Worm (Caenorhabditis elegans) whole organism, late embryonic: ENCODE results near the gene Y48A6B.3.
A peak's percentile ranks its signal among the peaks of the same experiment; 100 is the strongest.
"Not testable (repeated sequence)": the region's sequence is repeated elsewhere in the genome, so short reads cannot be mapped to it uniquely, and the experiment has no call there.

Source experiments
- C08G9.2 ChIP-seq: sonication (generic microtip); optimal IDR thresholded peaks from 2 replicates; lab custom pipeline; 2016; ENCODE audit warnings: mild to moderate bottlenecking, missing genetic modification characterization, moderate library complexity, missing compliant biosample characterization
- K02D7.2 ChIP-seq: sonication (generic microtip); optimal IDR thresholded peaks from 2 replicates; lab custom pipeline; 2017; ENCODE audit warnings: mild to moderate bottlenecking, missing genetic modification characterization, missing compliant biosample characterization
- Y22D7AL.16 ChIP-seq: sonication (generic microtip); optimal IDR thresholded peaks from 2 replicates; lab custom pipeline; 2016; ENCODE audit warnings: missing genetic modification characterization, missing compliant biosample characterization
- ahr-1 ChIP-seq: sonication (generic microtip); optimal IDR thresholded peaks from 2 replicates; lab custom pipeline; 2016; ENCODE audit warnings: missing genetic modification characterization, missing compliant biosample characterization
- ama-1 ChIP-seq: fragments of 150-350 bp; optimal IDR thresholded peaks from 2 replicates; lab custom pipeline; 2014
- ceh-14 ChIP-seq: sonication (generic microtip); optimal IDR thresholded peaks from 2 replicates; lab custom pipeline; 2016; ENCODE audit warnings: missing genotype, missing genetic modification characterization, missing compliant biosample characterization
- ceh-18 ChIP-seq: sonication (generic microtip); optimal IDR thresholded peaks from 2 replicates; lab custom pipeline; 2016; ENCODE audit warnings: missing genetic modification characterization, missing compliant biosample characterization
- ceh-19 ChIP-seq: fragments of 200-800 bp; sonication (Bioruptor generic); optimal IDR thresholded peaks from 2 replicates; lab custom pipeline; 2018; ENCODE audit warnings: mild to moderate bottlenecking, missing genetic modification characterization, missing compliant biosample characterization
- ceh-2 ChIP-seq: sonication (generic microtip); optimal IDR thresholded peaks from 2 replicates; lab custom pipeline; 2016; ENCODE audit warnings: missing genotype, missing genetic modification characterization, missing compliant biosample characterization
- ceh-30 ChIP-seq: fragments of 150-350 bp; optimal IDR thresholded peaks from 2 replicates; lab custom pipeline; 2014; ENCODE audit warnings: missing biosample characterization, missing genetic modification characterization
- ceh-31 ChIP-seq: sonication (generic microtip); optimal IDR thresholded peaks from 2 replicates; lab custom pipeline; 2016; ENCODE audit warnings: missing genetic modification characterization, missing compliant biosample characterization
- ceh-45 ChIP-seq: fragments of 200-800 bp; sonication (Bioruptor generic); IDR thresholded peaks from 2 replicates; pipeline ENCODE4 v1.3.6; 2022; ENCODE audit warnings: missing genetic modification reagents, missing genetic modification characterization, missing compliant biosample characterization
- ceh-9 ChIP-seq: sonication (generic microtip); optimal IDR thresholded peaks from 2 replicates; lab custom pipeline; 2016; ENCODE audit warnings: mild to moderate bottlenecking, missing genetic modification characterization, inconsistent platforms, missing compliant biosample characterization
- che-1 ChIP-seq: sonication (generic microtip); optimal IDR thresholded peaks from 2 replicates; lab custom pipeline; 2016; ENCODE audit warnings: mild to moderate bottlenecking, missing genetic modification characterization, missing compliant biosample characterization
- dmd-4 ChIP-seq: sonication (generic microtip); optimal IDR thresholded peaks from 2 replicates; lab custom pipeline; 2016; ENCODE audit warnings: borderline replicate concordance, missing genetic modification characterization, missing compliant biosample characterization
- elt-2 ChIP-seq: sonication (generic microtip); optimal IDR thresholded peaks from 2 replicates; lab custom pipeline; 2016; ENCODE audit warnings: missing genetic modification reagents, missing genetic modification characterization, missing compliant biosample characterization
- elt-4 ChIP-seq: sonication (generic microtip); optimal IDR thresholded peaks from 2 replicates; lab custom pipeline; 2016; ENCODE audit warnings: missing genetic modification characterization, missing compliant biosample characterization
- ets-4 ChIP-seq: sonication (generic microtip); optimal IDR thresholded peaks from 2 replicates; lab custom pipeline; 2016; ENCODE audit warnings: missing genetic modification characterization, missing compliant biosample characterization
- fax-1 ChIP-seq: sonication (generic microtip); optimal IDR thresholded peaks from 2 replicates; lab custom pipeline; 2016; ENCODE audit warnings: missing genotype, missing genetic modification characterization, missing compliant biosample characterization
- lim-6 ChIP-seq: sonication (generic microtip); optimal IDR thresholded peaks from 2 replicates; lab custom pipeline; 2016; ENCODE audit warnings: missing genetic modification characterization, missing compliant biosample characterization
- lin-11 ChIP-seq: fragments of 200-800 bp; sonication (Bioruptor generic); optimal IDR thresholded peaks from 2 replicates; lab custom pipeline; 2018; ENCODE audit warnings: mild to moderate bottlenecking, missing genetic modification characterization, missing compliant biosample characterization
- madf-2 ChIP-seq: sonication (generic microtip); optimal IDR thresholded peaks from 2 replicates; lab custom pipeline; 2017; ENCODE audit warnings: missing genetic modification characterization, missing compliant biosample characterization
- mec-3 ChIP-seq: sonication (generic microtip); optimal IDR thresholded peaks from 2 replicates; lab custom pipeline; 2016; ENCODE audit warnings: borderline replicate concordance, missing genetic modification characterization, missing compliant biosample characterization
- nfya-1 ChIP-seq: sonication (generic microtip); optimal IDR thresholded peaks from 2 replicates; lab custom pipeline; 2017; ENCODE audit warnings: missing genetic modification characterization, mild to moderate bottlenecking, missing compliant biosample characterization, antibody characterized with exemption, moderate library complexity
- nhr-232 ChIP-seq: sonication (generic microtip); optimal IDR thresholded peaks from 2 replicates; lab custom pipeline; 2016; ENCODE audit warnings: missing genetic modification characterization, missing compliant biosample characterization
- pax-1 ChIP-seq: fragments of 150-350 bp; optimal IDR thresholded peaks from 2 replicates; lab custom pipeline; 2014; ENCODE audit warnings: missing biosample characterization, missing genetic modification characterization
- pha-2 ChIP-seq: sonication (generic microtip); optimal IDR thresholded peaks from 2 replicates; lab custom pipeline; 2017; ENCODE audit warnings: mild to moderate bottlenecking, missing genetic modification characterization, missing compliant biosample characterization
- pqm-1 ChIP-seq: sonication (generic microtip); optimal IDR thresholded peaks from 2 replicates; lab custom pipeline; 2016; ENCODE audit warnings: missing genetic modification characterization, missing compliant biosample characterization
- ref-2 ChIP-seq: sonication (generic microtip); optimal IDR thresholded peaks from 2 replicates; lab custom pipeline; 2016; ENCODE audit warnings: missing genetic modification characterization, missing compliant biosample characterization
- sdc-2 ChIP-seq: sonication (generic microtip); optimal IDR thresholded peaks from 2 replicates; lab custom pipeline; 2016; ENCODE audit warnings: missing genotype, missing genetic modification characterization, missing compliant biosample characterization
- sox-2 ChIP-seq: fragments of 200-800 bp; sonication (Bioruptor generic); IDR thresholded peaks from 2 replicates; pipeline ENCODE4 v1.3.6; 2022; ENCODE audit warnings: missing genetic modification reagents, missing genetic modification characterization, missing compliant biosample characterization
- tbx-2 ChIP-seq: sonication (generic microtip); optimal IDR thresholded peaks from 2 replicates; lab custom pipeline; 2016; ENCODE audit warnings: missing genetic modification characterization, missing compliant biosample characterization
- unc-42 ChIP-seq: sonication (generic microtip); optimal IDR thresholded peaks from 2 replicates; lab custom pipeline; 2016; ENCODE audit warnings: missing genotype, missing genetic modification characterization, missing compliant biosample characterization
- unc-55 ChIP-seq: sonication (generic microtip); optimal IDR thresholded peaks from 2 replicates; lab custom pipeline; 2017; ENCODE audit warnings: missing biosample characterization, missing genetic modification reagents, missing genetic modification characterization
- unc-86 ChIP-seq: sonication (generic microtip); optimal IDR thresholded peaks from 2 replicates; lab custom pipeline; 2016; ENCODE audit warnings: missing genetic modification characterization, missing compliant biosample characterization
- zip-5 ChIP-seq: sonication (generic microtip); optimal IDR thresholded peaks from 2 replicates; lab custom pipeline; 2016; ENCODE audit warnings: missing genetic modification characterization, missing compliant biosample characterization

The Y48A6B.3 gene

DNA sequence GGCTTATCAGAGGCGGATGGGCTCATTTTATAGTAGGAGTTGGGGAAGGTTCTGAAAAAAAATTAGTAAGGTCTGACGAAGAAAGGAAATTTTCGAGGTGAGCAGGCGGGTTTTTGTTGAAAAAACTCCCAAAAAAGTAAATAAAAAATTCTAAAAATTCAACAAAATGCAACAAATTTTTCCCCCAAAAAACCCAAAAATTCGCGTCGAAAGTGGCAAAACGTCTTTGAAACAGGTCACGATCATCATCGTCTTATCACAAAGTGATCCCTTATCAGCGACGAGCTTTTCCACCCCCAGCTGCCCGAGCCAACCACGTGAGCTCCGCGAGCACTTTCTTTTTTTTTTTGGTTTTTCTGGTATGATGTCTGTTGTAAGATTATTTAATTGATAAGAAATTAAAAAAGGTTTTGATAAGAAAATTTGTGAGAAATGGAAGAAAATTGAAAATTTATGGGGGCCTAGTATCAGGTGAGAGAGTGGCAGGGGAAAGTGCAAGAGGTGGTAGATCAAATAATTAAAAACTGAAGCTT is 18.6 kb downstream of the Y48A6B.3 start, which contains the start of gene Y48A6B.7:
TSS of gene Y48A6B.7 (minus strand) at position 51 of the 533 bp plus-strand sequence.
- peak; percentile 62 for TF ChIP-seq pqm-1
- TF ChIP-seq elt-2 (tag; lab: Kevin White, UChicago) = peak; percentile 58
- no peak for TF ChIP-seq tbx-2 (tag; lab: Kevin White, UChicago)
- TF ChIP-seq sox-2 (GFP tag; lab: Robert Waterston, UW) = no peak
- no peak for TF ChIP-seq zip-5
- TF ChIP-seq ceh-45 = no peak

- not testable (repeated sequence) for TF ChIP-seq ceh-14, C08G9.2, ahr-1 (tag; lab: Kevin White, UChicago)
These were observed 21.3 kb downstream of the Y48A6B.3 start, which contains the start of gene Y48A6B.8 for ce11 chrIII:11029337-11029736. Gene Y48A6B.8 (minus strand): TSS chrIII:11029437.

ce11 chrIII:11031309-11031708 is 23.3 kb downstream of the Y48A6B.3 start, which contains the start of gene Y48A6B.14:
Gene Y48A6B.14 (plus strand): TSS chrIII:11031609.
- TF ChIP-seq elt-4 (no peak), unc-86 (tag; lab: Kevin White, UChicago) (no peak)

- TF ChIP-seq nhr-232 (tag; lab: Kevin White, UChicago) (no peak), fax-1 (no peak), elt-2 (tag; lab: Kevin White, UChicago) (no peak), ref-2 (tag; lab: Kevin White, UChicago) (no peak), che-1 (tag; lab: Kevin White, UChicago) (no peak), ets-4 (tag; lab: Kevin White, UChicago) (no peak), madf-2 (no peak), ceh-19 (GFP tag; lab: Kevin White, UChicago) (no peak), lim-6 (no peak), Y22D7AL.16 (no peak), pha-2 (no peak), ceh-2 (tag; lab: Kevin White, UChicago) (no peak), pax-1 (no peak)
These were observed 24.9 kb downstream of the Y48A6B.3 start, which contains the start of gene Y48A6B.9 for ce11 chrIII:11032872-11033271. Gene Y48A6B.9 (plus strand): TSS chrIII:11033172.

- peak; percentile 6 for TF ChIP-seq unc-42 (tag; lab: Kevin White, UChicago)
- peak; percentile 1 for TF ChIP-seq unc-86 (tag; lab: Kevin White, UChicago)
- no peak for TF ChIP-seq ceh-18 (tag; lab: Kevin White, UChicago)
- peak; percentile 48 for TF ChIP-seq unc-55 (GFP tag; lab: Kevin White, UChicago)
- peak; percentile 41 for TF ChIP-seq pax-1
- peak; percentile 61 for TF ChIP-seq nfya-1 (tag; lab: Kevin White, UChicago)
- no peak for TF ChIP-seq pha-2
- peak; percentile 21 for TF ChIP-seq ceh-31 (tag; lab: Kevin White, UChicago)
- no peak for TF ChIP-seq ceh-9 (tag; lab: Kevin White, UChicago)
- TF ChIP-seq K02D7.2 (tag; lab: Kevin White, UChicago) = no peak
These were observed 28.1 kb downstream of the Y48A6B.3 start for ce11 chrIII:11036132-11036531.

DNA sequence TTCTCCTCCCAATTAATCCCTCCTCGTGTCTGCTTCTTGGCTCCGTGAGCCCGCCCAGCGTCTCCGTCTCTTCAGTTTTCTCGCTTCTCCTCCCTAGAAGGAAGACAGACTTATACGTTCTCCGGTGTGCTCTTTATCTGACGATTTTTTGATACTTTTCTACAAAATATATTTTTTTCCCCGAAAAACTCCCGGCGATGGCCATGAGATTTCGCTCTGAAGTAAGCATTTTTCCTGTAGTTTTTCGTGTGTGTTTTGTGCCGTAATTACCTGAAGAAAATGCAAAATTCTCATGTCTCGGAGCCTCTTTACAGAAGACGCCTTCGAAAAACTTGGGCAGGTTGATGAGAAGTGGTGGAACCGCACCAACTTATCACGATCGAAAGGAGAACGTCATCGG is 28.6 kb downstream of the Y48A6B.3 start, which contains the start of gene spat-2:
TSS of gene spat-2 (plus strand) at position 301 of the 400 bp plus-strand sequence.
- no peak for TF ChIP-seq ama-1 (lab: Kevin White, UChicago)
- TF ChIP-seq mec-3 = no peak
- no peak for TF ChIP-seq pha-2
- no peak for TF ChIP-seq dmd-4 (tag; lab: Kevin White, UChicago)
- TF ChIP-seq sdc-2 = no peak
- no peak for TF ChIP-seq ceh-30 (tag; lab: Kevin White, UChicago)
- TF ChIP-seq che-1 (tag; lab: Kevin White, UChicago) = no peak
- no peak for TF ChIP-seq unc-42 (tag; lab: Kevin White, UChicago)
- TF ChIP-seq lin-11 = no peak
- TF ChIP-seq sox-2 (GFP tag; lab: Robert Waterston, UW) = no peak
- TF ChIP-seq, all 69 proteins: peak for 0
